Worm (Caenorhabditis elegans) whole organism, young adult: ENCODE results near the gene srbc-67.

Experiments
- B0035.1 ChIP-seq: sonication (generic microtip); optimal IDR thresholded peaks from 2 replicates; lab custom pipeline; 2016; ENCODE audit warnings: missing genetic modification characterization, mild to moderate bottlenecking, missing compliant biosample characterization, missing genotype, missing genetic modification reagents
- B0261.1 ChIP-seq: sonication (generic microtip); optimal IDR thresholded peaks from 2 replicates; lab custom pipeline; 2016; ENCODE audit warnings: mild to moderate bottlenecking, missing genetic modification characterization, moderate library complexity, missing compliant biosample characterization
- B0336.3 ChIP-seq: fragments of 200-800 bp; sonication (Bioruptor generic); IDR thresholded peaks from 2 replicates; pipeline ENCODE4 v1.3.6; 2022; ENCODE audit warnings: missing genetic modification characterization, missing compliant biosample characterization
- C06A6.2 ChIP-seq: fragments of 200-800 bp; sonication (Bioruptor generic); conservative IDR thresholded peaks from 2 replicates; pipeline ENCODE4 v1.3.6; 2022; ENCODE audit warnings: missing genetic modification characterization, missing compliant biosample characterization
- C17E4.6 ChIP-seq: fragments of 200-800 bp; sonication (Bioruptor generic); IDR thresholded peaks from 2 replicates; pipeline ENCODE4 v1.3.6; 2022; ENCODE audit warnings: missing genetic modification reagents, missing genetic modification characterization, missing compliant biosample characterization
- D2030.7 ChIP-seq: fragments of 200-800 bp; sonication (Bioruptor generic); IDR thresholded peaks from 2 replicates; pipeline ENCODE4 v1.3.6; 2022; ENCODE audit warnings: missing genetic modification reagents, missing genetic modification characterization, missing compliant biosample characterization
- F10E7.11 ChIP-seq: sonication (generic microtip); optimal IDR thresholded peaks from 2 replicates; lab custom pipeline; 2017; ENCODE audit warnings: mild to moderate bottlenecking, missing genetic modification characterization, moderate library complexity, missing compliant biosample characterization
- F22D6.2 ChIP-seq: sonication (generic microtip); optimal IDR thresholded peaks from 2 replicates; lab custom pipeline; 2016; ENCODE audit warnings: mild to moderate bottlenecking, missing genetic modification characterization, missing compliant biosample characterization
- F23B12.7 ChIP-seq: sonication (generic microtip); optimal IDR thresholded peaks from 2 replicates; lab custom pipeline; 2017; ENCODE audit warnings: missing genetic modification characterization, mild to moderate bottlenecking, missing compliant biosample characterization, antibody characterized with exemption, moderate library complexity; ENCODE audit not compliant: insufficient read depth
- F52B5.7 ChIP-seq: sonication (generic microtip); optimal IDR thresholded peaks from 2 replicates; lab custom pipeline; 2016; ENCODE audit warnings: mild to moderate bottlenecking, missing genetic modification characterization, missing compliant biosample characterization
- F55B11.4 ChIP-seq: sonication (generic microtip); optimal IDR thresholded peaks from 2 replicates; lab custom pipeline; 2016; ENCODE audit warnings: missing compliant biosample characterization, missing genetic modification characterization, borderline replicate concordance; ENCODE audit not compliant: insufficient read depth
- F57C9.4 ChIP-seq: sonication (generic microtip); optimal IDR thresholded peaks from 2 replicates; lab custom pipeline; 2017; ENCODE audit warnings: mild to moderate bottlenecking, missing genetic modification characterization, missing compliant biosample characterization
- K12H6.12 ChIP-seq: fragments of 200-800 bp; sonication (Bioruptor generic); optimal IDR thresholded peaks from 2 replicates; lab custom pipeline; 2018; ENCODE audit warnings: mild to moderate bottlenecking, missing genetic modification characterization, missing compliant biosample characterization
- T07F8.4 ChIP-seq: sonication (generic microtip); optimal IDR thresholded peaks from 2 replicates; lab custom pipeline; 2016; ENCODE audit warnings: mild to moderate bottlenecking, missing genetic modification characterization, moderate library complexity, missing compliant biosample characterization
- ama-1 ChIP-seq, 3 experiments: fragments of 150-350 bp in 1 of 3; sonication (generic microtip) in 2 of 3; optimal IDR thresholded peaks; 2 replicates each; lab custom pipeline; 2014 to 2018; ENCODE audit warnings: missing biosample characterization in 2 of 3, missing genetic modification characterization in 2 of 3, missing genetic modification reagents in 2 of 3
- aptf-2 ChIP-seq: fragments of 200-800 bp; sonication (Bioruptor generic); conservative IDR thresholded peaks from 2 replicates; pipeline ENCODE4 v1.3.6; 2022; ENCODE audit warnings: missing genetic modification reagents, missing genetic modification characterization, missing compliant biosample characterization
- aptf-3 ChIP-seq: fragments of 200-800 bp; sonication (Bioruptor generic); IDR thresholded peaks from 2 replicates; pipeline ENCODE4 v1.3.6; 2022; ENCODE audit warnings: missing genetic modification characterization, missing compliant biosample characterization
- atf-7 ChIP-seq: sonication (generic microtip); optimal IDR thresholded peaks from 2 replicates; lab custom pipeline; 2017; ENCODE audit warnings: mild to moderate bottlenecking, missing genetic modification characterization, missing compliant biosample characterization
- bed-2 ChIP-seq: fragments of 200-800 bp; sonication (Bioruptor generic); IDR thresholded peaks from 2 replicates; pipeline ENCODE4 v1.3.6; 2022; ENCODE audit warnings: missing genetic modification reagents, missing genetic modification characterization, missing compliant biosample characterization
- cebp-2 ChIP-seq: fragments of 200-800 bp; sonication (Bioruptor generic); IDR thresholded peaks from 2 replicates; pipeline ENCODE4 v1.3.6; 2022; ENCODE audit warnings: missing genetic modification characterization, missing compliant biosample characterization
- ceh-27 ChIP-seq: fragments of 200-800 bp; sonication (Bioruptor generic); optimal IDR thresholded peaks from 2 replicates; lab custom pipeline; 2018; ENCODE audit warnings: mild to moderate bottlenecking, missing genetic modification characterization, moderate library complexity, missing compliant biosample characterization
- ceh-58 ChIP-seq: fragments of 200-800 bp; sonication (Bioruptor generic); IDR thresholded peaks from 2 replicates; pipeline ENCODE4 v1.3.6; 2022; ENCODE audit warnings: missing genetic modification characterization, missing compliant biosample characterization
- chd-7 ChIP-seq: sonication (generic microtip); optimal IDR thresholded peaks from 2 replicates; lab custom pipeline; 2016; ENCODE audit warnings: mild to moderate bottlenecking, missing genetic modification characterization, moderate library complexity, missing compliant biosample characterization
- dpl-1 ChIP-seq: fragments of 150-350 bp; optimal IDR thresholded peaks from 2 replicates; lab custom pipeline; 2014; ENCODE audit warnings: missing biosample characterization, missing genetic modification reagents, missing genetic modification characterization
- ets-4 ChIP-seq: fragments of 200-800 bp; sonication (Bioruptor generic); optimal IDR thresholded peaks from 2 replicates; lab custom pipeline; 2018; ENCODE audit warnings: mild to moderate bottlenecking, missing genetic modification characterization, missing compliant biosample characterization
- fkh-3 ChIP-seq: sonication (generic microtip); optimal IDR thresholded peaks from 2 replicates; lab custom pipeline; 2016; ENCODE audit warnings: mild to moderate bottlenecking, missing genetic modification characterization, missing compliant biosample characterization
- him-1 ChIP-seq: sonication (generic microtip); optimal IDR thresholded peaks from 2 replicates; lab custom pipeline; 2016; ENCODE audit warnings: missing genotype, missing genetic modification reagents, missing genetic modification characterization, missing compliant biosample characterization
- hrde-1 ChIP-seq: sonication (generic microtip); optimal IDR thresholded peaks from 2 replicates; lab custom pipeline; 2016; ENCODE audit warnings: missing genetic modification characterization, mild to moderate bottlenecking, missing compliant biosample characterization, moderate library complexity, missing genotype, missing genetic modification reagents, borderline replicate concordance
- hsf-1 ChIP-seq: fragments of 200-800 bp; sonication (Bioruptor generic); IDR thresholded peaks from 2 replicates; pipeline ENCODE4 v1.3.6; 2022; ENCODE audit warnings: missing genetic modification reagents, missing genetic modification characterization, missing compliant biosample characterization
- lin-40 ChIP-seq: sonication (generic microtip); optimal IDR thresholded peaks from 2 replicates; lab custom pipeline; 2016; ENCODE audit warnings: missing genetic modification characterization, mild to moderate bottlenecking, missing compliant biosample characterization, missing genotype, missing genetic modification reagents
- lir-1 ChIP-seq: fragments of 200-800 bp; sonication (Bioruptor generic); conservative IDR thresholded peaks from 2 replicates; pipeline ENCODE4 v1.3.6; 2022; ENCODE audit warnings: missing genetic modification reagents, missing genetic modification characterization, missing compliant biosample characterization
- lsl-1 ChIP-seq: fragments of 200-800 bp; sonication (Bioruptor generic); optimal IDR thresholded peaks from 2 replicates; lab custom pipeline; 2018; ENCODE audit warnings: mild to moderate bottlenecking, missing genetic modification characterization, moderate library complexity, missing compliant biosample characterization
- lsy-27 ChIP-seq: sonication (generic microtip); optimal IDR thresholded peaks from 2 replicates; lab custom pipeline; 2017; ENCODE audit warnings: missing genetic modification characterization, mild to moderate bottlenecking, missing compliant biosample characterization, antibody characterized with exemption, missing genotype, borderline replicate concordance; ENCODE audit not compliant: insufficient read depth
- mel-28 ChIP-seq: sonication (generic microtip); optimal IDR thresholded peaks from 2 replicates; lab custom pipeline; 2016; ENCODE audit warnings: borderline replicate concordance, mild to moderate bottlenecking, missing genetic modification characterization, missing compliant biosample characterization
- mes-4 ChIP-seq: sonication (generic microtip); optimal IDR thresholded peaks from 2 replicates; lab custom pipeline; 2016; ENCODE audit warnings: missing genotype, missing genetic modification characterization, missing compliant biosample characterization
- mxl-1 ChIP-seq: sonication (generic microtip); optimal IDR thresholded peaks from 2 replicates; lab custom pipeline; 2016; ENCODE audit warnings: missing genetic modification characterization, missing compliant biosample characterization
- nfya-1 ChIP-seq: sonication (generic microtip); optimal IDR thresholded peaks from 2 replicates; lab custom pipeline; 2017; ENCODE audit warnings: antibody characterized with exemption, missing compliant biosample characterization, missing genetic modification characterization, borderline replicate concordance; ENCODE audit not compliant: insufficient read depth
- nhr-80 ChIP-seq: sonication (generic microtip); optimal IDR thresholded peaks from 2 replicates; lab custom pipeline; 2016; ENCODE audit warnings: missing genetic modification characterization, missing compliant biosample characterization
- nhr-90 ChIP-seq: sonication (generic microtip); optimal IDR thresholded peaks from 2 replicates; lab custom pipeline; 2016; ENCODE audit warnings: missing genotype, mild to moderate bottlenecking, missing genetic modification characterization, missing compliant biosample characterization
- pha-4 ChIP-seq: fragments of 150-350 bp; sonication (generic microtip); optimal IDR thresholded peaks from 2 replicates; lab custom pipeline; 2014; ENCODE audit warnings: missing biosample characterization, missing genetic modification reagents, missing genetic modification characterization
- rec-8 ChIP-seq, 2 experiments: sonication (generic microtip); optimal IDR thresholded peaks; 2 replicates each; lab custom pipeline; 2016; ENCODE audit warnings: mild to moderate bottlenecking in 2 of 2, missing genetic modification characterization in 2 of 2, missing genetic modification reagents in 2 of 2, missing genotype in 2 of 2, missing biosample characterization in 1 of 2, missing compliant biosample characterization in 1 of 2, moderate library complexity in 1 of 2
- snpc-1.1 ChIP-seq: sonication (generic microtip); optimal IDR thresholded peaks from 2 replicates; lab custom pipeline; 2017; ENCODE audit warnings: missing genetic modification characterization, mild to moderate bottlenecking, missing compliant biosample characterization, antibody characterized with exemption, moderate library complexity, missing genotype, missing genetic modification reagents; ENCODE audit not compliant: insufficient read depth
- snpc-1.3 ChIP-seq: sonication (generic microtip); optimal IDR thresholded peaks from 2 replicates; lab custom pipeline; 2017; ENCODE audit warnings: missing genetic modification characterization, mild to moderate bottlenecking, missing compliant biosample characterization, antibody characterized with exemption, moderate library complexity, missing genotype, missing genetic modification reagents; ENCODE audit not compliant: insufficient read depth
- snpc-3.4 ChIP-seq: sonication (generic microtip); optimal IDR thresholded peaks from 2 replicates; lab custom pipeline; 2017; ENCODE audit warnings: missing genetic modification characterization, mild to moderate bottlenecking, missing compliant biosample characterization, antibody characterized with exemption, moderate library complexity, missing genotype, missing genetic modification reagents
- somi-1 ChIP-seq: fragments of 200-800 bp; sonication (Bioruptor generic); optimal IDR thresholded peaks from 2 replicates; lab custom pipeline; 2018; ENCODE audit warnings: mild to moderate bottlenecking, missing genetic modification characterization, missing compliant biosample characterization
- ztf-22 ChIP-seq: fragments of 200-800 bp; sonication (Bioruptor generic); optimal IDR thresholded peaks from 2 replicates; lab custom pipeline; 2018; ENCODE audit warnings: mild to moderate bottlenecking, missing genetic modification characterization, moderate library complexity, missing compliant biosample characterization
- ztf-26 ChIP-seq: sonication (generic microtip); optimal IDR thresholded peaks from 2 replicates; lab custom pipeline; 2017; ENCODE audit warnings: missing genetic modification characterization, missing compliant biosample characterization

srbc-67 gene

DNA sequence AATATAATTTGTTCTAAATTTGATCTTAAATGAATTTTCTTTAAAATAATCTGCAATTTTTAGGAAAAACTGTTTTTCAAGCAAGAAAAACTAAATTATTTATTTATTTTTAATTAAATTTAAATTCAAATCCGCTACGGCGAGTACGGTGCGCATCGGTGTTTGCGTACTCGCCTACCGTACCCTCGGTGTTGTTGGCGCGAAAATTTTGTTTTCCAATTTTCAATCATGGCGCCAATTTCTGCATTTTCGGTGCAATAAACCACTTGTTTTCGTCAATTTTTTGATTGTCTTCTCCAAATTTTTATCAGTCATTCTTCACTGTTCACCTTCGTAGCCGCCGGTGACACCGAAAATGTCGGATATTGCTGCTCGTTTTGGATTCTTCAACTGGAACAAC, 37.8 kb upstream of the srbc-67 start, which contains the start of gene pygl-1 (continued):
- no peak for TF ChIP-seq K12H6.12 (tag; lab: Kevin White, UChicago)
- TF ChIP-seq rec-8 (tag; optimal IDR thresholded peaks at IDR 0.05; lab: Kevin White, UChicago): no peak
- TF ChIP-seq lin-40 (tag; lab: Kevin White, UChicago): no peak
- no peak for TF ChIP-seq mes-4 (tag; lab: Kevin White, UChicago)
- TF ChIP-seq aptf-3 (GFP tag; lab: Robert Waterston, UW): no peak
- no peak for TF ChIP-seq ama-1 (optimal IDR thresholded peaks at IDR 0.05; lab: Kevin White, UChicago)
- no peak for TF ChIP-seq ama-1 (GFP tag; optimal IDR thresholded peaks at IDR 0.05; lab: Kevin White, UChicago)
- TF ChIP-seq snpc-1.1 (tag; lab: Kevin White, UChicago): peak; percentile 63
- peak; percentile 84 for TF ChIP-seq B0336.3 (GFP tag; lab: Robert Waterston, UW)
- no peak for TF ChIP-seq F10E7.11 (tag; lab: Kevin White, UChicago)
- TF ChIP-seq B0261.1: no peak
- peak; percentile 99 for TF ChIP-seq lsl-1 (GFP tag; lab: Kevin White, UChicago)
- TF ChIP-seq lsy-27 (tag; lab: Kevin White, UChicago): no peak
- no peak for TF ChIP-seq chd-7 (tag; lab: Kevin White, UChicago)
- TF ChIP-seq ceh-27 (GFP tag; lab: Kevin White, UChicago): no peak
- TF ChIP-seq hrde-1 (tag; lab: Kevin White, UChicago): peak; percentile 71
- TF ChIP-seq bed-2 (GFP tag; lab: Robert Waterston, UW): 0 out of 2 replicates have a peak, but pooled peaks have one; percentile 33
- no peak for TF ChIP-seq somi-1 (GFP tag; lab: Kevin White, UChicago)
- TF ChIP-seq mxl-1: no peak
- TF ChIP-seq ztf-22 (GFP tag; lab: Kevin White, UChicago): no peak
- TF ChIP-seq snpc-3.4: peak; percentile 89
- no peak for TF ChIP-seq F52B5.7
- no peak for TF ChIP-seq F55B11.4 (tag; lab: Kevin White, UChicago)
- no peak for TF ChIP-seq atf-7 (tag; lab: Kevin White, UChicago)
- TF ChIP-seq ztf-26: no peak
- no peak for TF ChIP-seq ceh-58 (GFP tag; lab: Robert Waterston, UW)
- TF ChIP-seq F23B12.7 (tag; lab: Kevin White, UChicago): no peak
- no peak for TF ChIP-seq fkh-3
- TF ChIP-seq F57C9.4 (tag; lab: Kevin White, UChicago): no peak
- TF ChIP-seq C17E4.6 (GFP tag; lab: Robert Waterston, UW): peak; percentile 85
- TF ChIP-seq snpc-1.3 (tag; lab: Kevin White, UChicago): peak; percentile 92
- no peak for TF ChIP-seq nhr-80 (tag; lab: Kevin White, UChicago)
- peak; percentile 94 for TF ChIP-seq dpl-1 (GFP tag; lab: Kevin White, UChicago)
- peak; percentile 99 for TF ChIP-seq D2030.7 (GFP tag; lab: Robert Waterston, UW)
- TF ChIP-seq B0035.1 (tag; lab: Kevin White, UChicago): no peak
- no peak for TF ChIP-seq ets-4 (GFP tag; lab: Kevin White, UChicago)
- no peak for TF ChIP-seq T07F8.4 (tag; lab: Kevin White, UChicago)
- peak; percentile 57 for TF ChIP-seq him-1 (tag; lab: Kevin White, UChicago)
- no peak for TF ChIP-seq nhr-90 (tag; lab: Kevin White, UChicago)
- no peak for TF ChIP-seq pha-4 (tag; lab: Kevin White, UChicago)
- TF ChIP-seq nfya-1 (tag; lab: Kevin White, UChicago): no peak
- TF ChIP-seq cebp-2 (GFP tag; lab: Robert Waterston, UW): no peak
- peak; percentile 71 for TF ChIP-seq lir-1
- no peak for TF ChIP-seq F22D6.2
- TF ChIP-seq aptf-2 (GFP tag; lab: Robert Waterston, UW): peak; percentile 36; the same call in 1 of the 2 replicates
- TF ChIP-seq mel-28: no peak
- TF ChIP-seq hsf-1 (GFP tag; lab: Robert Waterston, UW): peak; percentile 83
- no peak for TF ChIP-seq C06A6.2
